Worm (Caenorhabditis elegans) whole organism, mixed stage, embryonic: ENCODE measurements around the gene ugt-8.

ENCODE experiments used
- bed-3 ChIP-seq: fragments of 200-800 bp; sonication (Bioruptor generic); optimal IDR thresholded peaks from 3 replicates; lab custom pipeline; 2018; ENCODE audit warnings: mild to moderate bottlenecking, missing genetic modification characterization, moderate library complexity, missing compliant biosample characterization
- ces-1 ChIP-seq: fragments of 150-350 bp; optimal IDR thresholded peaks from 2 replicates; lab custom pipeline; 2014; ENCODE audit warnings: missing biosample characterization, missing genetic modification reagents, missing genetic modification characterization
- drap-1 ChIP-seq: fragments of 200-800 bp; sonication (Bioruptor generic); optimal IDR thresholded peaks from 3 replicates; lab custom pipeline; 2018; ENCODE audit warnings: mild to moderate bottlenecking, missing genetic modification characterization, missing compliant biosample characterization
- elt-1 ChIP-seq: sonication (generic microtip); optimal IDR thresholded peaks from 2 replicates; lab custom pipeline; 2017; ENCODE audit warnings: missing genetic modification characterization, mild to moderate bottlenecking, missing compliant biosample characterization, antibody characterized with exemption, moderate library complexity, borderline replicate concordance; ENCODE audit not compliant: insufficient read depth
- nhr-12 ChIP-seq: fragments of 150-350 bp; optimal IDR thresholded peaks from 2 replicates; lab custom pipeline; 2014; ENCODE audit warnings: missing biosample characterization, missing genetic modification characterization
- nhr-237 ChIP-seq: fragments of 150-350 bp; optimal IDR thresholded peaks from 2 replicates; lab custom pipeline; 2014; ENCODE audit warnings: missing biosample characterization, missing genetic modification characterization
- pha-4 ChIP-seq: fragments of 150-350 bp; optimal IDR thresholded peaks from 2 replicates; lab custom pipeline; 2018; ENCODE audit warnings: missing biosample characterization, missing genetic modification reagents, missing genetic modification characterization
- snpc-4 ChIP-seq: fragments of 150-350 bp; optimal IDR thresholded peaks from 2 replicates; lab custom pipeline; 2014; ENCODE audit warnings: missing biosample characterization, missing genetic modification characterization
- unc-39 ChIP-seq: fragments of 150-350 bp; optimal IDR thresholded peaks from 2 replicates; lab custom pipeline; 2014; ENCODE audit warnings: missing biosample characterization, missing genetic modification characterization
- unc-62 ChIP-seq: fragments of 150-350 bp; optimal IDR thresholded peaks from 2 replicates; lab custom pipeline; 2014; ENCODE audit warnings: missing biosample characterization, missing genetic modification reagents, missing genetic modification characterization
- ztf-11 ChIP-seq: fragments of 150-350 bp; optimal IDR thresholded peaks from 2 replicates; lab custom pipeline; 2014; ENCODE audit warnings: missing biosample characterization, missing genetic modification characterization

- TF ChIP-seq unc-39 (tag; lab: Kevin White, UChicago) = no peak
- no peak for TF ChIP-seq nhr-237
- no peak for TF ChIP-seq drap-1 (GFP tag; lab: Kevin White, UChicago)
- no peak for TF ChIP-seq pha-4
- no peak for TF ChIP-seq bed-3
- TF ChIP-seq nhr-12 = no peak
- no peak for TF ChIP-seq snpc-4 (tag; lab: Kevin White, UChicago)
- TF ChIP-seq unc-62 = no peak
- TF ChIP-seq ztf-11 (tag; lab: Kevin White, UChicago) = no peak
- TF ChIP-seq elt-1 (tag; lab: Kevin White, UChicago) = no peak
- no peak for TF ChIP-seq ces-1 (GFP tag; lab: Kevin White, UChicago)
Measured at ce11 chrV:4868698-4869097, 35.0 kb upstream of the ugt-8 start.
